Fruit fly (Drosophila melanogaster) whole organism, adult: ENCODE results near the gene CG16710.

ENCODE experiments used
- CG7101 ChIP-seq: fragments of 200-800 bp; sonication (Bioruptor generic); optimal IDR thresholded peaks from 2 replicates; lab custom pipeline; 2018; ENCODE audit warnings: missing biosample characterization, mild to moderate bottlenecking, missing genetic modification characterization, moderate library complexity
- kay ChIP-seq: fragments of 200-800 bp; sonication (Bioruptor generic); peaks from one replicate; lab custom pipeline; 2016; ENCODE audit warnings: missing biosample characterization, missing genetic modification characterization, borderline replicate concordance
- ovo ChIP-seq: fragments of 200-800 bp; sonication (Bioruptor generic); optimal IDR thresholded peaks from 2 replicates; lab custom pipeline; 2016; ENCODE audit warnings: missing biosample characterization, missing genetic modification characterization

- no peak for TF ChIP-seq ovo
- TF ChIP-seq CG7101 (tag; lab: Kevin White, UChicago), result no peak
- no peak for TF ChIP-seq kay
Measured at dm6 chr3R:23732533-23732932, 50.2 kb downstream of the CG16710 start.
